Worm (Caenorhabditis elegans): ENCODE results near the gene arrd-17.

- no peak for TF ChIP-seq ref-1 (GFP tag; conservative IDR thresholded peaks at IDR 0.05)
- TF ChIP-seq T22C8.4 (GFP tag; IDR thresholded peaks at IDR 0.05) = no peak
- TF ChIP-seq flt-1 (GFP tag; IDR thresholded peaks at IDR 0.05) = no peak
- TF ChIP-seq tab-1 (GFP tag; IDR thresholded peaks at IDR 0.05) = no peak
- no peak for TF ChIP-seq med-1 (GFP tag; optimal IDR thresholded peaks at IDR 0.05; ENCODE audit: insufficient read depth)
- TF ChIP-seq ztf-29 (GFP tag; IDR thresholded peaks at IDR 0.05) = no peak
- TF ChIP-seq cog-1 (tag; optimal IDR thresholded peaks at IDR 0.05) = no peak
Observed at ce11 chrIII:13640003-13640499, 9.4 kb upstream of the arrd-17 start.
